Worm (Caenorhabditis elegans) whole organism, L2 larva: ENCODE results near the gene oac-24.

ENCODE experiments used
- alr-1 ChIP-seq: fragments of 150-350 bp; optimal IDR thresholded peaks from 2 replicates; lab custom pipeline; 2014; ENCODE audit warnings: missing biosample characterization, missing genetic modification characterization
- ceh-16 ChIP-seq: fragments of 150-350 bp; optimal IDR thresholded peaks from 2 replicates; lab custom pipeline; 2014; ENCODE audit warnings: missing biosample characterization, missing genetic modification characterization
- crh-2 ChIP-seq: sonication (generic microtip); optimal IDR thresholded peaks from 2 replicates; lab custom pipeline; 2017; ENCODE audit warnings: missing biosample characterization, missing genetic modification characterization
- lin-13 ChIP-seq: fragments of 150-350 bp; optimal IDR thresholded peaks from 2 replicates; lab custom pipeline; 2014; ENCODE audit warnings: missing biosample characterization, missing genetic modification reagents, missing genetic modification characterization
- lin-39 ChIP-seq: fragments of 150-350 bp; optimal IDR thresholded peaks from 2 replicates; lab custom pipeline; 2014; ENCODE audit warnings: missing biosample characterization, missing genetic modification reagents, missing genetic modification characterization
- lsy-2 ChIP-seq, 2 experiments: fragments of 150-350 bp in 1 of 2; sonication (generic microtip) in 1 of 2; optimal IDR thresholded peaks; 2 replicates each; lab custom pipeline; 2014 to 2017; ENCODE audit warnings: missing biosample characterization in 2 of 2, missing genetic modification characterization in 2 of 2
- nhr-11 ChIP-seq: fragments of 150-350 bp; optimal IDR thresholded peaks from 2 replicates; lab custom pipeline; 2014; ENCODE audit warnings: missing biosample characterization, missing genetic modification characterization
- skn-1 ChIP-seq: sonication (generic microtip); optimal IDR thresholded peaks from 2 replicates; lab custom pipeline; 2017; ENCODE audit warnings: missing biosample characterization, missing genetic modification characterization
- unc-62 ChIP-seq: fragments of 150-350 bp; optimal IDR thresholded peaks from 2 replicates; lab custom pipeline; 2014; ENCODE audit warnings: missing biosample characterization, missing genetic modification reagents, missing genetic modification characterization

DNA sequence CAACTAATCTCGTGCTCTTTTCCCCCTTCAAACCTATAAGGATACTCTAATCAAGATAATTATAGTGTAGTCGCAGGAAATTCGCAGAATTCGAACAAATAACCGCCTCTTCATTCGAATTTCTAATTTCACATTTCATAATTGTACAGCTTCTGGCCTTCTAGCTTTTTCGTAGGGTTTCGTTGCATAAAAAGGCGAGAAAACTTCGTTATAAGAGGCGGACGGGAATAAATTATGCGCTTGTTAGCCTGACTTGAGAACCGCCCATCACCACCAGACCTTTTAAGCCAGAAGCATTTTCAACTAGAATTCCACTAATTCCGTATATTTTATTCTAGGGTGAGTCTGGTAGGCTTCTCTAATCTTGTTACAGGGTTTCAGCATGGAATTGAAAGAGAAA lies 28.9 kb upstream of the oac-24 start, which contains the start of gene K03B4.4:
- TF ChIP-seq lin-13 (GFP tag; lab: Kevin White, UChicago): no peak
- TF ChIP-seq nhr-11 (tag; lab: Kevin White, UChicago): no peak
- no peak for TF ChIP-seq skn-1 (tag; lab: Kevin White, UChicago)
- no peak for TF ChIP-seq ceh-16 (tag; lab: Kevin White, UChicago)
- no peak for TF ChIP-seq lsy-2 (tag; optimal IDR thresholded peaks at IDR 0.05; lab: Kevin White, UChicago)
- TF ChIP-seq unc-62 (GFP tag; lab: Kevin White, UChicago): no peak
- no peak for TF ChIP-seq alr-1 (tag; lab: Kevin White, UChicago)
- TF ChIP-seq crh-2: no peak
- no peak for TF ChIP-seq lin-39 (tag; lab: Kevin White, UChicago)
